Worm (Caenorhabditis elegans) whole organism, young adult: ENCODE measurements around the gene fcho-1.
A peak's percentile ranks its signal among the peaks of the same experiment; 100 is the strongest.

Experiments used
- D2030.7 ChIP-seq: fragments of 200-800 bp; sonication (Bioruptor generic); IDR thresholded peaks from 2 replicates; pipeline ENCODE4 v1.3.6; 2022; ENCODE audit warnings: missing genetic modification reagents, missing genetic modification characterization, missing compliant biosample characterization
- F39B2.1 ChIP-seq: fragments of 200-800 bp; sonication (Bioruptor generic); IDR thresholded peaks from 2 replicates; pipeline ENCODE4 v1.3.6; 2022; ENCODE audit warnings: missing genetic modification reagents, missing genetic modification characterization, missing compliant biosample characterization
- F57A8.1 ChIP-seq: fragments of 200-800 bp; sonication (Bioruptor generic); optimal IDR thresholded peaks from 2 replicates; lab custom pipeline; 2018; ENCODE audit warnings: mild to moderate bottlenecking, missing genetic modification characterization, moderate library complexity, missing compliant biosample characterization
- T26A5.8 ChIP-seq: sonication (generic microtip); optimal IDR thresholded peaks from 2 replicates; lab custom pipeline; 2016; ENCODE audit warnings: missing genetic modification characterization, missing compliant biosample characterization
- Y56A3A.18 ChIP-seq: fragments of 200-800 bp; sonication (Bioruptor generic); IDR thresholded peaks from 2 replicates; pipeline ENCODE4 v1.3.6; 2022; ENCODE audit warnings: missing genetic modification reagents, missing genetic modification characterization, missing compliant biosample characterization
- attf-5 ChIP-seq: fragments of 200-800 bp; sonication (Bioruptor generic); optimal IDR thresholded peaks from 2 replicates; lab custom pipeline; 2018; ENCODE audit warnings: mild to moderate bottlenecking, missing genetic modification characterization, missing compliant biosample characterization
- bed-1 ChIP-seq: fragments of 200-800 bp; sonication (Bioruptor generic); IDR thresholded peaks from 2 replicates; pipeline ENCODE4 v1.3.6; 2022; ENCODE audit warnings: missing genetic modification reagents, missing genetic modification characterization, missing compliant biosample characterization
- bed-2 ChIP-seq: fragments of 200-800 bp; sonication (Bioruptor generic); IDR thresholded peaks from 2 replicates; pipeline ENCODE4 v1.3.6; 2022; ENCODE audit warnings: missing genetic modification reagents, missing genetic modification characterization, missing compliant biosample characterization
- cebp-1 ChIP-seq, 2 experiments: fragments of 200-800 bp in 1 of 2; sonication (Bioruptor generic) in 1 of 2; sonication (generic microtip) in 1 of 2; IDR thresholded peaks in 1 of 2; optimal IDR thresholded peaks in 1 of 2; 2 replicates each; pipeline versions ENCODE4 v1.3.6 to Lab custom; 2017 to 2022; ENCODE audit warnings: missing compliant biosample characterization in 2 of 2, missing genetic modification characterization in 2 of 2, mild to moderate bottlenecking in 1 of 2, missing genetic modification reagents in 1 of 2, moderate library complexity in 1 of 2
- ceh-79 ChIP-seq: sonication (generic microtip); optimal IDR thresholded peaks from 2 replicates; lab custom pipeline; 2017; ENCODE audit warnings: mild to moderate bottlenecking, missing genetic modification characterization, missing compliant biosample characterization
- dox-1 ChIP-seq: fragments of 200-800 bp; sonication (Bioruptor generic); IDR thresholded peaks from 2 replicates; pipeline ENCODE4 v1.3.6; 2022; ENCODE audit warnings: missing genetic modification reagents, missing genetic modification characterization, missing compliant biosample characterization
- dpff-1 ChIP-seq: sonication (generic microtip); optimal IDR thresholded peaks from 2 replicates; lab custom pipeline; 2017; ENCODE audit warnings: mild to moderate bottlenecking, missing genetic modification characterization, missing compliant biosample characterization
- dpl-1 ChIP-seq: fragments of 150-350 bp; optimal IDR thresholded peaks from 2 replicates; lab custom pipeline; 2014; ENCODE audit warnings: missing biosample characterization, missing genetic modification reagents, missing genetic modification characterization
- efl-1 ChIP-seq: fragments of 150-350 bp; optimal IDR thresholded peaks from 2 replicates; lab custom pipeline; 2014; ENCODE audit warnings: missing biosample characterization, missing genetic modification reagents, missing genetic modification characterization
- ekl-4 ChIP-seq: fragments of 200-800 bp; sonication (Bioruptor generic); IDR thresholded peaks from 2 replicates; pipeline ENCODE4 v1.3.6; 2022; ENCODE audit warnings: missing genetic modification reagents, missing genetic modification characterization, missing compliant biosample characterization
- him-1 ChIP-seq: sonication (generic microtip); optimal IDR thresholded peaks from 2 replicates; lab custom pipeline; 2016; ENCODE audit warnings: missing genotype, missing genetic modification reagents, missing genetic modification characterization, missing compliant biosample characterization
- hmg-1.2 ChIP-seq: fragments of 200-800 bp; sonication (Bioruptor generic); IDR thresholded peaks from 2 replicates; pipeline ENCODE4 v1.3.6; 2022; ENCODE audit warnings: missing genetic modification reagents, missing genetic modification characterization, missing compliant biosample characterization
- lag-1 ChIP-seq: fragments of 200-800 bp; sonication (Bioruptor generic); IDR thresholded peaks from 2 replicates; pipeline ENCODE4 v1.3.6; 2022; ENCODE audit warnings: missing genetic modification reagents, missing genetic modification characterization, missing compliant biosample characterization
- lin-26 ChIP-seq: fragments of 200-800 bp; sonication (Bioruptor generic); IDR thresholded peaks from 2 replicates; pipeline ENCODE4 v1.3.6; 2022; ENCODE audit warnings: missing genetic modification reagents, missing genetic modification characterization, missing compliant biosample characterization
- lsl-1 ChIP-seq: fragments of 200-800 bp; sonication (Bioruptor generic); optimal IDR thresholded peaks from 2 replicates; lab custom pipeline; 2018; ENCODE audit warnings: mild to moderate bottlenecking, missing genetic modification characterization, moderate library complexity, missing compliant biosample characterization
- madf-6 ChIP-seq: fragments of 200-800 bp; sonication (Bioruptor generic); IDR thresholded peaks from 2 replicates; pipeline ENCODE4 v1.3.6; 2022; ENCODE audit warnings: missing genetic modification reagents, missing genetic modification characterization, missing compliant biosample characterization
- madf-8 ChIP-seq: fragments of 200-800 bp; sonication (Bioruptor generic); conservative IDR thresholded peaks from 2 replicates; pipeline ENCODE4 v1.3.6; 2022; ENCODE audit warnings: missing genetic modification reagents, missing genetic modification characterization, missing compliant biosample characterization
- mcd-1 ChIP-seq: fragments of 200-800 bp; sonication (Bioruptor generic); IDR thresholded peaks from 2 replicates; pipeline ENCODE4 v1.3.6; 2022; ENCODE audit warnings: missing genetic modification reagents, missing genetic modification characterization, missing compliant biosample characterization
- mel-28 ChIP-seq: sonication (generic microtip); optimal IDR thresholded peaks from 2 replicates; lab custom pipeline; 2016; ENCODE audit warnings: borderline replicate concordance, mild to moderate bottlenecking, missing genetic modification characterization, missing compliant biosample characterization
- mxl-1 ChIP-seq: sonication (generic microtip); optimal IDR thresholded peaks from 2 replicates; lab custom pipeline; 2016; ENCODE audit warnings: missing genetic modification characterization, missing compliant biosample characterization
- nfya-1 ChIP-seq: sonication (generic microtip); optimal IDR thresholded peaks from 2 replicates; lab custom pipeline; 2017; ENCODE audit warnings: antibody characterized with exemption, missing compliant biosample characterization, missing genetic modification characterization, borderline replicate concordance; ENCODE audit not compliant: insufficient read depth
- nhr-179 ChIP-seq: sonication (generic microtip); optimal IDR thresholded peaks from 2 replicates; lab custom pipeline; 2016; ENCODE audit warnings: mild to moderate bottlenecking, missing genetic modification characterization, missing compliant biosample characterization
- nhr-80 ChIP-seq: sonication (generic microtip); optimal IDR thresholded peaks from 2 replicates; lab custom pipeline; 2016; ENCODE audit warnings: missing genetic modification characterization, missing compliant biosample characterization
- nhr-90 ChIP-seq: sonication (generic microtip); optimal IDR thresholded peaks from 2 replicates; lab custom pipeline; 2016; ENCODE audit warnings: missing genotype, mild to moderate bottlenecking, missing genetic modification characterization, missing compliant biosample characterization
- pbrm-1 ChIP-seq: fragments of 200-800 bp; sonication (Bioruptor generic); IDR thresholded peaks from 2 replicates; pipeline ENCODE4 v1.3.6; 2022; ENCODE audit warnings: missing genetic modification reagents, missing genetic modification characterization, missing compliant biosample characterization
- snpc-4 ChIP-seq, 5 experiments: fragments of 150-350 bp in 1 of 5; sonication (generic microtip) in 4 of 5; optimal IDR thresholded peaks; 2 replicates each; lab custom pipeline; 2014 to 2018; ENCODE audit warnings: missing genetic modification characterization in 5 of 5, missing biosample characterization in 3 of 5, antibody characterized with exemption in 2 of 5, mild to moderate bottlenecking in 2 of 5, missing compliant biosample characterization in 2 of 5, missing genotype in 2 of 5, moderate library complexity in 2 of 5, missing genetic modification reagents in 1 of 5
- sptf-2 ChIP-seq: fragments of 200-800 bp; sonication (Bioruptor generic); optimal IDR thresholded peaks from 2 replicates; lab custom pipeline; 2018; ENCODE audit warnings: mild to moderate bottlenecking, missing genetic modification characterization, missing compliant biosample characterization
- tbp1 ChIP-seq: fragments of 200-800 bp; sonication (Bioruptor generic); optimal IDR thresholded peaks from 2 replicates; lab custom pipeline; 2018; ENCODE audit warnings: mild to moderate bottlenecking, missing genetic modification characterization, missing compliant biosample characterization
- tbx-9 ChIP-seq: sonication (generic microtip); optimal IDR thresholded peaks from 2 replicates; lab custom pipeline; 2016; ENCODE audit warnings: borderline replicate concordance, missing genetic modification characterization, inconsistent platforms, missing compliant biosample characterization
- unc-130 ChIP-seq: sonication (generic microtip); optimal IDR thresholded peaks from 2 replicates; lab custom pipeline; 2016; ENCODE audit warnings: missing genetic modification reagents, missing genetic modification characterization, missing compliant biosample characterization
- zfh-2 ChIP-seq: fragments of 200-800 bp; sonication (Bioruptor generic); conservative IDR thresholded peaks from 2 replicates; pipeline ENCODE4 v1.3.6; 2022; ENCODE audit warnings: missing genetic modification reagents, missing genetic modification characterization, missing compliant biosample characterization

The fcho-1 gene

DNA sequence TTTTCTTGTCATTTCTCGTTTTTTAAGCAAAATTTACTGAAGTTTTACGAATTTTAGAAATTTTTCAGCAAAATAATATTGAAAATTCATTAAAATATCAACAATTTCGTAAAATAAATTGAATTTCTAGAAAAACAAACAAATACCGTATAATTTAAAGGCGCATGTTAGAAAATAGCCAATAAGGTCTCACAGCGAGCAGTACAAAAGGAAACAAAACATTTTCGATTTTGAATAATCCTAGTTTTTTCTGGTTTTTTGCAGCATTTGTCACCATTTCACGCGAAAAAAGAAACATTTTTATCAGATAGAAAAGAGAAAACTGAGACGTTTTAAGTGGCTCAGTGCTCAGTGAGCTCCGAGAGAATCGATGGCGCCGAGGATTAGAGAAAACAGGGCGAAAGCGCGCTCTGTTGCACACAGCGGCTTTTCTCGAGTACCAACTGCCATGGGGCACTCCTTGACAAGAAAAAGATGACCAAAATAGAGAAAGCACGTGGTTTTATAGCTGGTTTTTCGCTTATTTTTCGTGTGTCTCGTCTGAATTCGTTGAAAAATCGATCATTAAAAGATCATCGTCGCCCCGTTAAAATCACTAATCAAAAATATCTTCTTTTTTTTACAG, at the start of gene fcho-1, which contains the start of gene alh-6 (continued):
- TF ChIP-seq pbrm-1 (GFP tag; lab: Robert Waterston, UW) (no peak), cebp-1 (GFP tag; IDR thresholded peaks at IDR 0.05; lab: Robert Waterston, UW) (no peak), cebp-1 (tag; optimal IDR thresholded peaks at IDR 0.05; lab: Kevin White, UChicago) (peak; percentile 2), nfya-1 (tag; lab: Kevin White, UChicago) (no peak), zfh-2 (GFP tag; lab: Robert Waterston, UW) (no peak), efl-1 (peak; percentile 7), dpl-1 (GFP tag; lab: Kevin White, UChicago) (no peak), tbp1 (GFP tag; lab: Kevin White, UChicago) (no peak), mxl-1 (no peak), lag-1 (no peak), madf-8 (GFP tag; lab: Robert Waterston, UW) (peak; percentile 27; the same call in 1 of the 2 replicates), lsl-1 (peak; percentile 87), F39B2.1 (no peak), lin-26 (no peak), him-1 (tag; lab: Kevin White, UChicago) (no peak), nhr-80 (tag; lab: Kevin White, UChicago) (no peak), D2030.7 (GFP tag; lab: Robert Waterston, UW) (peak; percentile 46), snpc-4 (GFP tag; optimal IDR thresholded peaks at IDR 0.05; lab: Kevin White, UChicago) (no peak), snpc-4 (tag; optimal IDR thresholded peaks at IDR 0.05; lab: Kevin White, UChicago) (no peak), F57A8.1 (GFP tag; lab: Kevin White, UChicago) (no peak), Y56A3A.18 (GFP tag; lab: Robert Waterston, UW) (no peak), bed-1 (GFP tag; lab: Robert Waterston, UW) (no peak), dpff-1 (tag; lab: Kevin White, UChicago) (no peak)

- TF ChIP-seq mel-28 (tag; lab: Kevin White, UChicago) (no peak), pbrm-1 (GFP tag; lab: Robert Waterston, UW) (no peak), attf-5 (GFP tag; lab: Kevin White, UChicago) (no peak), T26A5.8 (no peak), unc-130 (no peak), F39B2.1 (no peak), nhr-90 (no peak), hmg-1.2 (GFP tag; lab: Robert Waterston, UW) (no peak), tbx-9 (no peak), sptf-2 (GFP tag; lab: Kevin White, UChicago) (no peak), him-1 (tag; lab: Kevin White, UChicago) (no peak)
- TF ChIP-seq, all 124 proteins: peak for 0
These were observed 43.5 kb upstream of the fcho-1 start, which contains the start of gene oac-30 for ce11 chrII:1266790-1267189. Gene oac-30 (minus strand): TSS chrII:1266890.

DNA sequence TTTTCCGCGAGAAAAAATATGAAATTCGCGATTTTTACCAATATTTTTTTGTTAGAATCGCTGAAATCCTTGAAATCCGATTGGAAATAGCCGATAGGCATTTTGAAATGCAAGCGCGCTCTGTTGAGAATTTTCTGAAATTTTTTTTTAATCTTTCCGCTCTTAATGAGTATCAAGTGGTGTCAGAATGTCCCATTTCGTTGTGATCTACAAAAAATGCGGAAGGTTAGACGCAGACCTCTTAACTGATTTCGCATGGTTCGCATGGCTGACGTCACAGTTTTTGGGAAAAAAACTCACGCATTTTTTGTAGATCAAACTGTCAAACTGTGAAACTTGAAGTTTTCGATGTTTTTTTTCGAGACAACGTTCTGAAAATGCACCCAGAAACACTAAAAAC, 38.5 kb upstream of the fcho-1 start, which contains the start of gene srw-66:
srw-66 (minus strand) TSS at position 101 of the 400 bp plus-strand sequence.
- TF ChIP-seq madf-6 (no peak), bed-2 (no peak), nhr-179 (tag; lab: Kevin White, UChicago) (no peak), mcd-1 (GFP tag; lab: Robert Waterston, UW) (no peak), tbp1 (GFP tag; lab: Kevin White, UChicago) (no peak), ekl-4 (GFP tag; lab: Robert Waterston, UW) (no peak), efl-1 (no peak), dox-1 (GFP tag; lab: Robert Waterston, UW) (no peak), ceh-79 (no peak)
